Worm (Caenorhabditis elegans) whole organism, midembryonic: ENCODE results near the gene rexd-1.

ENCODE experiments used
- T22C8.4 ChIP-seq: fragments of 200-800 bp; sonication (Bioruptor generic); IDR thresholded peaks from 2 replicates; pipeline ENCODE4 v1.3.6; 2022; ENCODE audit warnings: missing genetic modification characterization, missing compliant biosample characterization
- cog-1 ChIP-seq: sonication (generic microtip); optimal IDR thresholded peaks from 2 replicates; lab custom pipeline; 2016; ENCODE audit warnings: missing genetic modification characterization, missing compliant biosample characterization
- flt-1 ChIP-seq: fragments of 200-800 bp; sonication (Bioruptor generic); IDR thresholded peaks from 2 replicates; pipeline ENCODE4 v1.3.6; 2022; ENCODE audit warnings: missing genetic modification characterization, missing compliant biosample characterization
- klf-2 ChIP-seq: fragments of 200-800 bp; sonication (Bioruptor generic); conservative IDR thresholded peaks from 2 replicates; pipeline ENCODE4 v1.3.6; 2022; ENCODE audit warnings: missing genetic modification reagents, missing genetic modification characterization, missing compliant biosample characterization
- med-1 ChIP-seq: sonication (generic microtip); optimal IDR thresholded peaks from 2 replicates; lab custom pipeline; 2017; ENCODE audit warnings: missing genetic modification characterization, mild to moderate bottlenecking, missing compliant biosample characterization, antibody characterized with exemption, missing genetic modification reagents; ENCODE audit not compliant: insufficient read depth
- ref-1 ChIP-seq: fragments of 200-800 bp; sonication (Bioruptor generic); conservative IDR thresholded peaks from 2 replicates; pipeline ENCODE4 v1.3.6; 2022; ENCODE audit warnings: missing genetic modification reagents, missing genetic modification characterization, missing compliant biosample characterization
- tab-1 ChIP-seq: fragments of 200-800 bp; sonication (Bioruptor generic); IDR thresholded peaks from 2 replicates; pipeline ENCODE4 v1.3.6; 2022; ENCODE audit warnings: missing genetic modification characterization, missing compliant biosample characterization
- ztf-29 ChIP-seq: fragments of 200-800 bp; sonication (Bioruptor generic); IDR thresholded peaks from 2 replicates; pipeline ENCODE4 v1.3.6; 2022; ENCODE audit warnings: missing genetic modification reagents, missing genetic modification characterization, missing compliant biosample characterization

DNA sequence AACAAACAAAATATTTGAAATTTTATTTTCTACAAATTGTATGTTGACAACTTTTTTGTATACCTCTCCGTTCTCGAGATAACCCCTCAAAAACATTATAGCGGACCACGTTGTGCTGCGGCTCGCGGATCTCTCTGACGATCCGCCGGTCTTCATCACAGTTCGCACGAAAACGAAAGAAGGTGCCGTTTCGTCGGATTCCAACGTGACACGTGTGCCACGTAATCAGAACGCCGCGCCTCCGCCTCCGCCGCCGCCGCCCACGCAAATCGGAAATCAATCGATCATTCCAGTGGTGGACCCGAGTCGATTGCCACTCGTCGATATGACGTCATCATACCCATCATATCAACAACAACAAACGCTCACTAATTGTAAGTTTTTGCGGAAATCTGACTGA is 34.9 kb upstream of the rexd-1 start:
- TF ChIP-seq tab-1 (GFP tag; lab: Robert Waterston, UW) (no peak), ztf-29 (GFP tag; lab: Robert Waterston, UW) (no peak), med-1 (GFP tag; lab: Kevin White, UChicago) (no peak), flt-1 (GFP tag; lab: Robert Waterston, UW) (no peak), klf-2 (no peak), ref-1 (no peak), T22C8.4 (GFP tag; lab: Robert Waterston, UW) (no peak), cog-1 (tag; lab: Kevin White, UChicago) (no peak)
